Fruit fly (Drosophila melanogaster) whole organism, embryonic: ENCODE results near the gene CG31549.
A peak's percentile ranks its signal among the peaks of the same experiment; 100 is the strongest.

Source experiments
- Adf1 ChIP-seq: fragments of 200-800 bp; sonication (Bioruptor generic); IDR thresholded peaks from 2 replicates; pipeline ENCODE4 v1.3.6; 2022; ENCODE audit warnings: missing biosample characterization, missing genetic modification characterization
- CG10267 ChIP-seq: fragments of 200-800 bp; sonication (Bioruptor generic); optimal IDR thresholded peaks from 2 replicates; lab custom pipeline; 2018; ENCODE audit warnings: missing biosample characterization, mild to moderate bottlenecking, missing genetic modification characterization, moderate library complexity
- CG10274 ChIP-seq: fragments of 200-800 bp; sonication (Bioruptor generic); optimal IDR thresholded peaks from 3 replicates; lab custom pipeline; 2017; ENCODE audit warnings: missing biosample characterization, mild to moderate bottlenecking, missing genetic modification characterization
- CG10321 ChIP-seq: fragments of 200-800 bp; sonication (Bioruptor generic); IDR thresholded peaks from 2 replicates; pipeline ENCODE4 v1.3.6; 2022; ENCODE audit warnings: missing biosample characterization, missing genetic modification characterization
- CG10565 ChIP-seq: fragments of 200-800 bp; sonication (Bioruptor generic); optimal IDR thresholded peaks from 3 replicates; lab custom pipeline; 2016; ENCODE audit warnings: missing biosample characterization, mild to moderate bottlenecking, missing genetic modification characterization
- CG11456 ChIP-seq: fragments of 200-800 bp; sonication (Bioruptor generic); IDR thresholded peaks from 3 replicates; pipeline ENCODE4 v1.3.6; 2022; ENCODE audit warnings: missing biosample characterization, missing genetic modification characterization
- CG11695 ChIP-seq: fragments of 200-800 bp; sonication (Bioruptor generic); IDR thresholded peaks from 3 replicates; pipeline ENCODE4 v1.3.6; 2022; ENCODE audit warnings: missing biosample characterization, missing genetic modification characterization
- CG12155 ChIP-seq: fragments of 200-800 bp; sonication (Bioruptor generic); optimal IDR thresholded peaks from 3 replicates; lab custom pipeline; 2016; ENCODE audit warnings: missing biosample characterization, missing genetic modification characterization
- CG15479 ChIP-seq: fragments of 200-800 bp; sonication (Bioruptor generic); optimal IDR thresholded peaks from 3 replicates; lab custom pipeline; 2019; ENCODE audit warnings: missing biosample characterization, mild to moderate bottlenecking, missing genetic modification characterization, moderate library complexity
- CG15696 ChIP-seq: fragments of 200-800 bp; sonication (Bioruptor generic); optimal IDR thresholded peaks from 2 replicates; lab custom pipeline; 2019; ENCODE audit warnings: missing biosample characterization, mild to moderate bottlenecking, missing genetic modification characterization, moderate library complexity
- CG17385 ChIP-seq: fragments of 200-800 bp; sonication (Bioruptor generic); optimal IDR thresholded peaks from 3 replicates; lab custom pipeline; 2018; ENCODE audit warnings: missing biosample characterization, mild to moderate bottlenecking, missing genetic modification characterization
- CG1832 ChIP-seq: fragments of 200-800 bp; sonication (Bioruptor generic); optimal IDR thresholded peaks from 2 replicates; lab custom pipeline; 2017; ENCODE audit warnings: missing biosample characterization, mild to moderate bottlenecking, missing genetic modification characterization, inconsistent platforms
- CG34422 ChIP-seq: fragments of 200-800 bp; sonication (Bioruptor generic); IDR thresholded peaks from 3 replicates; pipeline ENCODE4 v1.3.6; 2022; ENCODE audit warnings: missing biosample characterization, missing genetic modification characterization
- CG6854 ChIP-seq: fragments of 200-800 bp; sonication (Bioruptor generic); optimal IDR thresholded peaks from 3 replicates; lab custom pipeline; 2017; ENCODE audit warnings: missing biosample characterization, mild to moderate bottlenecking, missing genetic modification characterization
- CG7556 ChIP-seq: fragments of 200-800 bp; sonication (Bioruptor generic); optimal IDR thresholded peaks from 2 replicates; lab custom pipeline; 2017; ENCODE audit warnings: missing biosample characterization, mild to moderate bottlenecking, missing genetic modification characterization
- CG9932 ChIP-seq: fragments of 200-800 bp; sonication (Bioruptor generic); IDR thresholded peaks from 2 replicates; pipeline ENCODE4 v1.3.6; 2022; ENCODE audit warnings: missing biosample characterization, missing genetic modification characterization
- D19B ChIP-seq: fragments of 200-800 bp; sonication (Bioruptor generic); optimal IDR thresholded peaks from 2 replicates; lab custom pipeline; 2017; ENCODE audit warnings: missing biosample characterization, mild to moderate bottlenecking, missing genetic modification characterization
- Dp ChIP-seq: fragments of 200-800 bp; sonication (Bioruptor generic); optimal IDR thresholded peaks from 2 replicates; lab custom pipeline; 2018; ENCODE audit warnings: missing biosample characterization, mild to moderate bottlenecking, missing genetic modification characterization, moderate library complexity
- Fer1 ChIP-seq: fragments of 200-800 bp; sonication (Bioruptor generic); optimal IDR thresholded peaks from 2 replicates; lab custom pipeline; 2017; ENCODE audit warnings: missing biosample characterization, mild to moderate bottlenecking, missing genetic modification characterization
- Fer2 ChIP-seq: fragments of 200-800 bp; sonication (Bioruptor generic); optimal IDR thresholded peaks from 2 replicates; lab custom pipeline; 2018; ENCODE audit warnings: missing biosample characterization, mild to moderate bottlenecking, missing genetic modification characterization, moderate library complexity
- Fer3 ChIP-seq: fragments of 200-800 bp; sonication (Bioruptor generic); optimal IDR thresholded peaks from 2 replicates; lab custom pipeline; 2018; ENCODE audit warnings: missing biosample characterization, mild to moderate bottlenecking, missing genetic modification characterization, moderate library complexity
- H15 ChIP-seq: fragments of 200-800 bp; sonication (Bioruptor generic); IDR thresholded peaks from 3 replicates; pipeline ENCODE4 v1.3.6; 2022; ENCODE audit warnings: missing biosample characterization, missing genetic modification characterization
- HHEX ChIP-seq: fragments of 200-800 bp; sonication (Bioruptor generic); optimal IDR thresholded peaks from 3 replicates; lab custom pipeline; 2017; ENCODE audit warnings: missing biosample characterization, mild to moderate bottlenecking, missing genetic modification characterization, missing genetic modification reagents
- Hr78 ChIP-seq, 2 experiments: fragments of 200-800 bp in 1 of 2; fragments of >200 bp in 1 of 2; sonication (Bioruptor generic) in 1 of 2; optimal IDR thresholded peaks; 2 replicates each; lab custom pipeline; 2017 to 2019; ENCODE audit warnings: missing biosample characterization in 2 of 2, missing genetic modification characterization in 2 of 2, mild to moderate bottlenecking in 1 of 2, moderate library complexity in 1 of 2
- MESR4 ChIP-seq: fragments of 200-800 bp; sonication (Bioruptor generic); optimal IDR thresholded peaks from 2 replicates; lab custom pipeline; 2018; ENCODE audit warnings: missing biosample characterization, mild to moderate bottlenecking, missing genetic modification characterization, moderate library complexity
- NK7.1 ChIP-seq: fragments of 200-800 bp; sonication (Bioruptor generic); optimal IDR thresholded peaks from 3 replicates; lab custom pipeline; 2016; ENCODE audit warnings: missing biosample characterization, missing genetic modification characterization
- Optix ChIP-seq: fragments of 200-800 bp; sonication (Bioruptor generic); IDR thresholded peaks from 3 replicates; pipeline ENCODE4 v1.3.6; 2022; ENCODE audit warnings: missing biosample characterization, missing genetic modification characterization
- Ravus ChIP-seq: fragments of 200-800 bp; sonication (Bioruptor generic); IDR thresholded peaks from 2 replicates; pipeline ENCODE4 v1.3.6; 2022; ENCODE audit warnings: missing biosample characterization, missing genetic modification characterization
- Six4 ChIP-seq: fragments of 200-800 bp; sonication (Bioruptor generic); optimal IDR thresholded peaks from 2 replicates; lab custom pipeline; 2016; ENCODE audit warnings: missing biosample characterization, missing genetic modification characterization
- ap ChIP-seq: fragments of 200-800 bp; sonication (Bioruptor generic); IDR thresholded peaks from 2 replicates; pipeline ENCODE4 v1.3.6; 2022; ENCODE audit warnings: missing biosample characterization, missing genetic modification characterization
- ash1 ChIP-seq: fragments of 200-800 bp; sonication (Bioruptor generic); optimal IDR thresholded peaks from 2 replicates; lab custom pipeline; 2018; ENCODE audit warnings: missing biosample characterization, mild to moderate bottlenecking, missing genetic modification characterization
- bbx ChIP-seq: fragments of 200-800 bp; sonication (Bioruptor generic); IDR thresholded peaks from 2 replicates; pipeline ENCODE4 v1.3.6; 2022; ENCODE audit warnings: missing biosample characterization, missing genetic modification characterization; ENCODE audit not compliant: partially characterized antibody
- chinmo ChIP-seq: fragments of 200-800 bp; sonication (Bioruptor generic); IDR thresholded peaks from 4 replicates; pipeline ENCODE4 v1.3.6; 2022; ENCODE audit warnings: missing biosample characterization, missing genetic modification characterization; ENCODE audit not compliant: partially characterized antibody
- dati ChIP-seq: fragments of 200-800 bp; sonication (Bioruptor generic); IDR thresholded peaks from 2 replicates; pipeline ENCODE4 v1.3.6; 2022; ENCODE audit warnings: missing biosample characterization, missing genetic modification characterization
- eve ChIP-seq, 2 experiments: fragments of >200 bp; optimal IDR thresholded peaks; 2 replicates each; lab custom pipeline; 2017; ENCODE audit warnings: missing biosample characterization in 2 of 2, missing genetic modification characterization in 2 of 2
- exex ChIP-seq: fragments of 200-800 bp; sonication (Bioruptor generic); optimal IDR thresholded peaks from 4 replicates; lab custom pipeline; 2018; ENCODE audit warnings: missing biosample characterization, mild to moderate bottlenecking, missing genetic modification characterization, moderate library complexity
- fd3F ChIP-seq: fragments of 200-800 bp; sonication (Bioruptor generic); optimal IDR thresholded peaks from 2 replicates; lab custom pipeline; 2018; ENCODE audit warnings: missing biosample characterization, mild to moderate bottlenecking, missing genetic modification characterization, moderate library complexity
- grau ChIP-seq: fragments of 200-800 bp; optimal IDR thresholded peaks from 3 replicates; lab custom pipeline; 2019; ENCODE audit warnings: missing biosample characterization, mild to moderate bottlenecking, missing genetic modification characterization, moderate library complexity
- gsb-n ChIP-seq: fragments of 200-800 bp; sonication (Bioruptor generic); optimal IDR thresholded peaks from 3 replicates; lab custom pipeline; 2018; ENCODE audit warnings: missing biosample characterization, mild to moderate bottlenecking, missing genetic modification characterization
- h ChIP-seq: fragments of >200 bp; optimal IDR thresholded peaks from 2 replicates; lab custom pipeline; 2017
- jing ChIP-seq: fragments of 200-800 bp; sonication (Bioruptor generic); optimal IDR thresholded peaks from 2 replicates; lab custom pipeline; 2018; ENCODE audit warnings: missing biosample characterization, mild to moderate bottlenecking, missing genetic modification characterization
- jumu ChIP-seq: fragments of 200-800 bp; sonication (Bioruptor generic); optimal IDR thresholded peaks from 3 replicates; lab custom pipeline; 2016; ENCODE audit warnings: missing biosample characterization, missing genetic modification characterization
- klu ChIP-seq: fragments of 200-800 bp; sonication (Bioruptor generic); IDR thresholded peaks from 2 replicates; pipeline ENCODE4 v1.3.6; 2022; ENCODE audit warnings: missing biosample characterization, missing genetic modification characterization
- maf-S ChIP-seq: fragments of 200-800 bp; sonication (Bioruptor generic); optimal IDR thresholded peaks from 2 replicates; lab custom pipeline; 2016; ENCODE audit warnings: missing biosample characterization, missing genetic modification characterization
- nerfin-2 ChIP-seq: fragments of 200-800 bp; sonication (Bioruptor generic); IDR thresholded peaks from 2 replicates; pipeline ENCODE4 v1.3.6; 2022; ENCODE audit warnings: missing biosample characterization, missing genetic modification characterization; ENCODE audit not compliant: partially characterized antibody
- nom ChIP-seq: fragments of 200-800 bp; sonication (Bioruptor generic); optimal IDR thresholded peaks from 2 replicates; lab custom pipeline; 2017; ENCODE audit warnings: missing biosample characterization, missing genetic modification characterization, mild to moderate bottlenecking, moderate library complexity, missing genetic modification reagents
- pros ChIP-seq: fragments of 200-800 bp; sonication (Bioruptor generic); optimal IDR thresholded peaks from 3 replicates; lab custom pipeline; 2019; ENCODE audit warnings: missing biosample characterization, mild to moderate bottlenecking, missing genetic modification characterization, moderate library complexity
- pum ChIP-seq: fragments of 200-800 bp; sonication (Bioruptor generic); optimal IDR thresholded peaks from 2 replicates; lab custom pipeline; 2016; ENCODE audit warnings: missing biosample characterization, missing genetic modification characterization
- stwl ChIP-seq: fragments of 200-800 bp; sonication (Bioruptor generic); optimal IDR thresholded peaks from 3 replicates; lab custom pipeline; 2018; ENCODE audit warnings: missing biosample characterization, mild to moderate bottlenecking, missing genetic modification characterization, moderate library complexity
- unc-4 ChIP-seq: fragments of 200-800 bp; sonication (Bioruptor generic); IDR thresholded peaks from 2 replicates; pipeline ENCODE4 v1.3.6; 2022; ENCODE audit warnings: missing biosample characterization, missing genetic modification characterization; ENCODE audit not compliant: partially characterized antibody

Gene CG31549

dm6 chr3R:5612372-5613113 lies 19.4 kb upstream of the CG31549 start, which contains the start of gene Rga:
Rga (minus strand) TSS chr3R:5613112.
- TF ChIP-seq Fer1, result peak; percentile 20
- TF ChIP-seq gsb-n (tag; lab: Kevin White, UChicago), result no peak
- TF ChIP-seq CG10274 (GFP tag; lab: Kevin White, UChicago), result no peak
- TF ChIP-seq CG7556 (GFP tag; lab: Kevin White, UChicago), result peak; percentile 5
- TF ChIP-seq grau (tag; lab: Kevin White, UChicago), result no peak
- TF ChIP-seq exex (tag; lab: Kevin White, UChicago), result no peak
- no peak for TF ChIP-seq ash1 (GFP tag; lab: Kevin White, UChicago)
- TF ChIP-seq jing (GFP tag; lab: Kevin White, UChicago), result no peak
- no peak for TF ChIP-seq Fer3 (tag; lab: Kevin White, UChicago)
- TF ChIP-seq Adf1 (GFP tag; lab: Robert Waterston, UW), result no peak
- TF ChIP-seq Ravus (GFP tag; lab: Robert Waterston, UW), result no peak
- no peak for TF ChIP-seq dati (GFP tag; lab: Robert Waterston, UW)
- TF ChIP-seq CG9932 (GFP tag; lab: Robert Waterston, UW), result no peak
- TF ChIP-seq klu (GFP tag; lab: Robert Waterston, UW), result no peak
- no peak for TF ChIP-seq Six4 (GFP tag; lab: Kevin White, UChicago)
- no peak for TF ChIP-seq Fer2 (tag; lab: Kevin White, UChicago)
- TF ChIP-seq CG1832 (GFP tag; lab: Kevin White, UChicago), result peak; percentile 56
- TF ChIP-seq CG10321, result no peak
- TF ChIP-seq H15 (GFP tag; lab: Robert Waterston, UW), result no peak
- TF ChIP-seq nom (GFP tag; lab: Kevin White, UChicago), result no peak
- TF ChIP-seq pros (GFP tag; lab: Kevin White, UChicago), result no peak
- no peak for TF ChIP-seq maf-S
- TF ChIP-seq CG11456 (GFP tag; lab: Robert Waterston, UW), result no peak
- TF ChIP-seq eve (GFP tag; optimal IDR thresholded peaks at IDR 0.05; lab: Kevin White, UChicago), result no peak
- no peak for TF ChIP-seq NK7.1 (GFP tag; lab: Kevin White, UChicago)
- no peak for TF ChIP-seq stwl (tag; lab: Kevin White, UChicago)
- TF ChIP-seq chinmo (GFP tag; lab: Robert Waterston, UW), result no peak
- TF ChIP-seq Optix (GFP tag; lab: Robert Waterston, UW), result no peak
- TF ChIP-seq CG15479 (GFP tag; lab: Kevin White, UChicago), result peak; percentile 99
- peak; percentile 95 for TF ChIP-seq CG17385 (GFP tag; lab: Kevin White, UChicago)
- no peak for TF ChIP-seq CG10267 (tag; lab: Kevin White, UChicago)
- no peak for TF ChIP-seq jumu (GFP tag; lab: Kevin White, UChicago)
- TF ChIP-seq CG6854 (GFP tag; lab: Kevin White, UChicago), result peak; percentile 6
- no peak for TF ChIP-seq ap (GFP tag; lab: Robert Waterston, UW)
- peak; percentile 91 for TF ChIP-seq MESR4 (GFP tag; lab: Kevin White, UChicago)
- TF ChIP-seq CG15696 (tag; lab: Kevin White, UChicago), result no peak
- no peak for TF ChIP-seq pum (GFP tag; lab: Kevin White, UChicago)
- TF ChIP-seq Hr78 (GFP tag; optimal IDR thresholded peaks at IDR 0.05; lab: Kevin White, UChicago), result peak in 1 of 2 experiments; percentile 63
- peak; percentile 79 for TF ChIP-seq CG11695
- TF ChIP-seq h (lab: Kevin White, UChicago), result no peak
- peak; percentile 6; the same call in 1 of the 3 replicates for TF ChIP-seq CG34422
- TF ChIP-seq unc-4, result no peak
- TF ChIP-seq D19B, result no peak
- no peak for TF ChIP-seq bbx (GFP tag; lab: Robert Waterston, UW)
- no peak for TF ChIP-seq HHEX
- TF ChIP-seq fd3F (GFP tag; lab: Kevin White, UChicago), result no peak
- no peak for TF ChIP-seq CG10565 (GFP tag; lab: Kevin White, UChicago)
- TF ChIP-seq CG12155 (GFP tag; lab: Kevin White, UChicago), result no peak
- no peak for TF ChIP-seq nerfin-2
- TF ChIP-seq Dp (GFP tag; lab: Kevin White, UChicago), result no peak
